Fruit fly (Drosophila melanogaster): ENCODE data around the gene Ipp.

DNA sequence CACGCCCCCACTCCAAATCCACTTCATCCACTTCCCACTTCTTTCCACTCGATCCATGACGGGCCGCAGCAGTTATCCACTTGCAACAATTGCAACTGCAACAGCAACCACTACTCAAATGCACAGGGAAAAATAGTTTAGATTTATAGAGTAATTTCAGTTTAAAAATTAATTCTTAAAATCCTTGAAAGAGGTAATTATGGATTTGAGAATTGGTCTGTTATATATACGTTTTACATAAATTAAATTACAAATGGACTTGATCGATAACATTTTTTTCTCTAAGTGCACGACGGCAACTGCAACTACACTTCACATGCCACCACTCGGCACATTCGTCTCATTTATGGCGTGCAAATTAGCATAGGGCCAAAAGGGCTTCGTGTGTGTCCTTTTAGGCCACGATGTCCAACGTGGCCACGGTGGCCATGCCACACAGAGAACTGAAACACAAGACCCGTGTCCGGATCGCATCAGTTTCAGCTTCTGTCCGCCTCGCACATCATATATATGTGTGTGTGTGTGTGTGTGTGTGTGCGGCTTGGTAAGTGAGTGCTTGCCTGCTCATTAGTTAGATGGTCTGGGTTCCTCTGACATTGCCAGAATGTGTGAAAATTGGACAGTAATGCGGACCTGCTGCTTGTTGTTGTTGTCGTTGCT is 26.5 kb downstream of the Ipp start:
- TF ChIP-seq h (GFP tag; optimal IDR thresholded peaks at IDR 0.05): peak; percentile 66
- TF ChIP-seq Abd-B (GFP tag; optimal IDR thresholded peaks at IDR 0.05): no peak
- TF ChIP-seq Hr78 (GFP tag; optimal IDR thresholded peaks at IDR 0.05): no peak
- no peak for TF ChIP-seq woc (GFP tag; optimal IDR thresholded peaks at IDR 0.05)
- peak; percentile 72 for TF ChIP-seq fru (GFP tag; optimal IDR thresholded peaks at IDR 0.05)
- TF ChIP-seq CrebA (GFP tag; optimal IDR thresholded peaks at IDR 0.05; ENCODE audit: borderline replicate concordance): no peak
- TF ChIP-seq dmrt93B (GFP tag; optimal IDR thresholded peaks at IDR 0.05): peak; percentile 20
- TF ChIP-seq Rel (GFP tag; optimal IDR thresholded peaks at IDR 0.05): no peak
- TF ChIP-seq Rel (tag; optimal IDR thresholded peaks at IDR 0.05): no peak
- TF ChIP-seq Dif (GFP tag; optimal IDR thresholded peaks at IDR 0.05; ENCODE audit: partially characterized antibody): no peak
- no peak for TF ChIP-seq usp (GFP tag; optimal IDR thresholded peaks at IDR 0.05)
- TF ChIP-seq rgr (GFP tag; optimal IDR thresholded peaks at IDR 0.05): peak; percentile 48
